Fruit fly (Drosophila melanogaster) whole organism, embryonic: ENCODE results near the gene CG14984.

Experiments
- Adf1 ChIP-seq: fragments of 200-800 bp; sonication (Bioruptor generic); IDR thresholded peaks from 2 replicates; pipeline ENCODE4 v1.3.6; 2022; ENCODE audit warnings: missing biosample characterization, missing genetic modification characterization
- CG10274 ChIP-seq: fragments of 200-800 bp; sonication (Bioruptor generic); optimal IDR thresholded peaks from 3 replicates; lab custom pipeline; 2017; ENCODE audit warnings: missing biosample characterization, mild to moderate bottlenecking, missing genetic modification characterization
- CG10959 ChIP-seq: fragments of 200-800 bp; sonication (Bioruptor generic); IDR thresholded peaks from 2 replicates; pipeline ENCODE4 v1.3.6; 2022; ENCODE audit warnings: missing biosample characterization, missing genetic modification characterization
- CG11085 ChIP-seq: fragments of 200-800 bp; sonication (Bioruptor generic); IDR thresholded peaks from 2 replicates; pipeline ENCODE4 v1.3.6; 2022; ENCODE audit warnings: missing biosample characterization, missing genetic modification characterization
- CG11093 ChIP-seq: fragments of 200-800 bp; sonication (Bioruptor generic); IDR thresholded peaks from 3 replicates; pipeline ENCODE4 v1.3.6; 2022; ENCODE audit warnings: missing biosample characterization, missing genetic modification characterization
- CG11398 ChIP-seq: fragments of 200-800 bp; sonication (Bioruptor generic); optimal IDR thresholded peaks from 2 replicates; lab custom pipeline; 2016; ENCODE audit warnings: missing biosample characterization, missing genetic modification characterization
- CG12659 ChIP-seq: fragments of 200-800 bp; sonication (Bioruptor generic); optimal IDR thresholded peaks from 3 replicates; lab custom pipeline; 2017; ENCODE audit warnings: mild to moderate bottlenecking, missing biosample characterization, missing genetic modification reagents, missing genetic modification characterization
- CG13894 ChIP-seq: fragments of 200-800 bp; sonication (Bioruptor generic); optimal IDR thresholded peaks from 3 replicates; lab custom pipeline; 2018; ENCODE audit warnings: missing biosample characterization, mild to moderate bottlenecking, missing genetic modification characterization, moderate library complexity
- CG15269 ChIP-seq: fragments of 200-800 bp; sonication (Bioruptor generic); optimal IDR thresholded peaks from 2 replicates; lab custom pipeline; 2018; ENCODE audit warnings: missing biosample characterization, mild to moderate bottlenecking, missing genetic modification characterization, moderate library complexity
- CG15696 ChIP-seq: fragments of 200-800 bp; sonication (Bioruptor generic); optimal IDR thresholded peaks from 2 replicates; lab custom pipeline; 2019; ENCODE audit warnings: missing biosample characterization, mild to moderate bottlenecking, missing genetic modification characterization, moderate library complexity
- CG16863 ChIP-seq: fragments of 200-800 bp; sonication (Bioruptor generic); optimal IDR thresholded peaks from 3 replicates; lab custom pipeline; 2016; ENCODE audit warnings: missing biosample characterization, missing genetic modification characterization
- CG17186 ChIP-seq: fragments of 200-800 bp; sonication (Bioruptor generic); optimal IDR thresholded peaks from 3 replicates; lab custom pipeline; 2017; ENCODE audit warnings: missing biosample characterization, missing genetic modification reagents, missing genetic modification characterization
- CG17361 ChIP-seq: fragments of 200-800 bp; sonication (Bioruptor generic); IDR thresholded peaks from 3 replicates; pipeline ENCODE4 v1.3.6; 2022; ENCODE audit warnings: missing biosample characterization, missing genetic modification characterization
- CG17912 ChIP-seq: fragments of 200-800 bp; sonication (Bioruptor generic); optimal IDR thresholded peaks from 2 replicates; lab custom pipeline; 2018; ENCODE audit warnings: missing biosample characterization, mild to moderate bottlenecking, missing genetic modification characterization
- CG30403 ChIP-seq: fragments of 200-800 bp; sonication (Bioruptor generic); optimal IDR thresholded peaks from 3 replicates; lab custom pipeline; 2016; ENCODE audit warnings: missing biosample characterization, missing genetic modification characterization
- CG32767 ChIP-seq: fragments of 200-800 bp; sonication (Bioruptor generic); IDR thresholded peaks from 2 replicates; pipeline ENCODE4 v1.3.6; 2022; ENCODE audit warnings: missing biosample characterization, missing genetic modification characterization
- CG34376 ChIP-seq: fragments of 200-800 bp; sonication (Bioruptor generic); optimal IDR thresholded peaks from 2 replicates; lab custom pipeline; 2018; ENCODE audit warnings: missing biosample characterization, mild to moderate bottlenecking, missing genetic modification characterization
- CG42726 ChIP-seq: fragments of 200-800 bp; sonication (Bioruptor generic); IDR thresholded peaks from 2 replicates; pipeline ENCODE4 v1.3.6; 2022; ENCODE audit warnings: missing biosample characterization, missing genetic modification characterization; ENCODE audit not compliant: partially characterized antibody
- CG5245 ChIP-seq: fragments of 200-800 bp; sonication (Bioruptor generic); optimal IDR thresholded peaks from 3 replicates; lab custom pipeline; 2016; ENCODE audit warnings: missing biosample characterization, missing genetic modification characterization
- CG6683 ChIP-seq: fragments of 200-800 bp; sonication (Bioruptor generic); optimal IDR thresholded peaks from 2 replicates; lab custom pipeline; 2017; ENCODE audit warnings: missing biosample characterization, mild to moderate bottlenecking, missing genetic modification characterization, missing genetic modification reagents
- CG6813 ChIP-seq: fragments of 200-800 bp; sonication (Bioruptor generic); optimal IDR thresholded peaks from 2 replicates; lab custom pipeline; 2017; ENCODE audit warnings: missing biosample characterization, missing genetic modification characterization, mild to moderate bottlenecking, moderate library complexity, missing genetic modification reagents
- CG7987 ChIP-seq: fragments of 200-800 bp; sonication (Bioruptor generic); optimal IDR thresholded peaks from 2 replicates; lab custom pipeline; 2018; ENCODE audit warnings: missing biosample characterization, mild to moderate bottlenecking, missing genetic modification characterization, moderate library complexity
- CG8359 ChIP-seq: fragments of 200-800 bp; sonication (Bioruptor generic); optimal IDR thresholded peaks from 2 replicates; lab custom pipeline; 2017; ENCODE audit warnings: missing biosample characterization, mild to moderate bottlenecking, missing genetic modification characterization, borderline replicate concordance
- CG9437 ChIP-seq: fragments of 200-800 bp; sonication (Bioruptor generic); optimal IDR thresholded peaks from 2 replicates; lab custom pipeline; 2018; ENCODE audit warnings: missing biosample characterization, mild to moderate bottlenecking, missing genetic modification characterization
- CG9797 ChIP-seq: fragments of 200-800 bp; sonication (Bioruptor generic); optimal IDR thresholded peaks from 3 replicates; lab custom pipeline; 2018; ENCODE audit warnings: missing biosample characterization, mild to moderate bottlenecking, missing genetic modification characterization
- CG9876 ChIP-seq: fragments of 200-800 bp; sonication (Bioruptor generic); optimal IDR thresholded peaks from 2 replicates; lab custom pipeline; 2016; ENCODE audit warnings: missing biosample characterization, missing genetic modification characterization
- Drgx ChIP-seq: fragments of 200-800 bp; sonication (Bioruptor generic); IDR thresholded peaks from 2 replicates; pipeline ENCODE4 v1.3.6; 2022; ENCODE audit warnings: missing biosample characterization, missing genetic modification characterization
- Elba2 ChIP-seq: fragments of 200-800 bp; sonication (Bioruptor generic); optimal IDR thresholded peaks from 3 replicates; lab custom pipeline; 2016; ENCODE audit warnings: missing biosample characterization, missing genetic modification characterization
- Gug ChIP-seq: fragments of 200-800 bp; sonication (Bioruptor generic); IDR thresholded peaks from 4 replicates; pipeline ENCODE4 v1.3.6; 2022; ENCODE audit warnings: missing biosample characterization, missing genetic modification characterization
- HLHmδ ChIP-seq: fragments of 200-800 bp; sonication (Bioruptor generic); optimal IDR thresholded peaks from 2 replicates; lab custom pipeline; 2018; ENCODE audit warnings: missing biosample characterization, mild to moderate bottlenecking, missing genetic modification characterization, moderate library complexity
- Hr39 ChIP-seq: fragments of >200 bp; optimal IDR thresholded peaks from 2 replicates; lab custom pipeline; 2017
- Hsf ChIP-seq: fragments of 200-800 bp; sonication (Bioruptor generic); optimal IDR thresholded peaks from 3 replicates; lab custom pipeline; 2016; ENCODE audit warnings: missing biosample characterization, missing genetic modification characterization
- Max ChIP-seq: fragments of 200-800 bp; sonication (Bioruptor generic); optimal IDR thresholded peaks from 2 replicates; lab custom pipeline; 2016; ENCODE audit warnings: missing biosample characterization, mild to moderate bottlenecking, missing genetic modification characterization
- Nf-YA ChIP-seq: fragments of 200-800 bp; sonication (Bioruptor generic); IDR thresholded peaks from 2 replicates; pipeline ENCODE4 v1.3.6; 2022; ENCODE audit warnings: missing biosample characterization, missing genetic modification characterization
- Oli ChIP-seq: fragments of 200-800 bp; sonication (Bioruptor generic); optimal IDR thresholded peaks from 2 replicates; lab custom pipeline; 2018; ENCODE audit warnings: missing biosample characterization, mild to moderate bottlenecking, missing genetic modification characterization, moderate library complexity
- Six4 ChIP-seq: fragments of 200-800 bp; sonication (Bioruptor generic); optimal IDR thresholded peaks from 2 replicates; lab custom pipeline; 2016; ENCODE audit warnings: missing biosample characterization, missing genetic modification characterization
- ap ChIP-seq: fragments of 200-800 bp; sonication (Bioruptor generic); IDR thresholded peaks from 2 replicates; pipeline ENCODE4 v1.3.6; 2022; ENCODE audit warnings: missing biosample characterization, missing genetic modification characterization
- bowl ChIP-seq: fragments of 200-800 bp; sonication (Bioruptor generic); IDR thresholded peaks from 2 replicates; pipeline ENCODE4 v1.3.6; 2022; ENCODE audit warnings: missing biosample characterization, missing genetic modification characterization
- disco-r ChIP-seq: fragments of 200-800 bp; sonication (Bioruptor generic); optimal IDR thresholded peaks from 2 replicates; lab custom pipeline; 2016; ENCODE audit warnings: missing biosample characterization, missing genetic modification characterization
- ems ChIP-seq: fragments of 200-800 bp; sonication (Bioruptor generic); optimal IDR thresholded peaks from 3 replicates; lab custom pipeline; 2016; ENCODE audit warnings: missing biosample characterization, missing genetic modification characterization
- fd64A ChIP-seq: fragments of 200-800 bp; sonication (Bioruptor generic); optimal IDR thresholded peaks from 3 replicates; lab custom pipeline; 2018; ENCODE audit warnings: missing biosample characterization, mild to moderate bottlenecking, missing genetic modification characterization
- gsb-n ChIP-seq: fragments of 200-800 bp; sonication (Bioruptor generic); optimal IDR thresholded peaks from 3 replicates; lab custom pipeline; 2018; ENCODE audit warnings: missing biosample characterization, mild to moderate bottlenecking, missing genetic modification characterization
- insv ChIP-seq, 2 experiments: fragments of 200-800 bp; sonication (Bioruptor generic); optimal IDR thresholded peaks; 3 replicates each; lab custom pipeline; 2016 to 2018; ENCODE audit warnings: missing biosample characterization in 2 of 2, missing genetic modification characterization in 2 of 2
- lab ChIP-seq: fragments of 200-800 bp; sonication (Bioruptor generic); optimal IDR thresholded peaks from 3 replicates; lab custom pipeline; 2017; ENCODE audit warnings: missing biosample characterization, missing genetic modification characterization, mild to moderate bottlenecking, moderate library complexity, missing genetic modification reagents
- luna ChIP-seq: fragments of 200-800 bp; sonication (Bioruptor generic); optimal IDR thresholded peaks from 2 replicates; lab custom pipeline; 2016; ENCODE audit warnings: missing biosample characterization, missing genetic modification characterization
- psq ChIP-seq: fragments of 200-800 bp; sonication (Bioruptor generic); optimal IDR thresholded peaks from 2 replicates; lab custom pipeline; 2017; ENCODE audit warnings: missing biosample characterization, missing genetic modification characterization
- sc ChIP-seq, 3 experiments: fragments of >200 bp in 2 of 3; fragments of 200-800 bp in 1 of 3; sonication (Bioruptor generic) in 1 of 3; optimal IDR thresholded peaks; 2 replicates in 2 of 3; 3 replicates in 1 of 3; lab custom pipeline; 2017; ENCODE audit warnings: mild to moderate bottlenecking in 1 of 3, missing biosample characterization in 1 of 3, missing genetic modification characterization in 1 of 3, missing genetic modification reagents in 1 of 3
- seq ChIP-seq: fragments of 200-800 bp; sonication (Bioruptor generic); IDR thresholded peaks from 2 replicates; pipeline ENCODE4 v1.3.6; 2022; ENCODE audit warnings: missing biosample characterization, missing genetic modification characterization
- sima ChIP-seq: fragments of 200-800 bp; sonication (Bioruptor generic); optimal IDR thresholded peaks from 2 replicates; lab custom pipeline; 2016; ENCODE audit warnings: missing biosample characterization, missing genetic modification characterization
- sisA ChIP-seq: fragments of 200-800 bp; sonication (Bioruptor generic); IDR thresholded peaks from 2 replicates; pipeline ENCODE4 v1.3.6; 2022; ENCODE audit warnings: missing biosample characterization, missing genetic modification characterization
- zf30C ChIP-seq: fragments of 200-800 bp; sonication (Bioruptor generic); optimal IDR thresholded peaks from 3 replicates; lab custom pipeline; 2018; ENCODE audit warnings: missing biosample characterization, mild to moderate bottlenecking, missing genetic modification characterization

Gene CG14984

DNA sequence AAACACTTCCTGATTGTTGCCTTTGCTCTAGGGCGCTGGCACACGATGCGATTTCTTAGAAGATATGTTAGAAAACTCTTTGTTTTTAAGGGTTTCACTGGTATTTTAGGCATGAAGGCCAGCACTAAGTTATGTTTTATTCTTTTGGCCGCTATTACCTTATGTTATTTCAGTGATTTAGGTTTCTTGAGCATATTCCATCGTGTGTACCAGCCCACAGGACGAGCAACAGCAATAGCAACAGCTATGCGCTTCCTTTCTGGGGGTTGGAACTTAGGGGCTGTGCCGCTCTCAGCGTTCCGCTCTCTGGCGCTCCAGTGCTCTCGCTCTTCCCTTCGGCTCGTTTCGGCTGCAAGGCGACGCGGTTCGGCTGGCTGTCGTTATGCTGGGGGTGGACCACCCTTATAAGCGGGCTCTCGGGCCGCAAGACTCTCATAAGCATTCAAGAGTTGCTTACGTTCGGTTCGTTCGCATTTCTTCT, 31.2 kb upstream of the CG14984 start, which contains the start of gene scrt (continued):
- TF ChIP-seq sima (GFP tag; lab: Kevin White, UChicago) (no peak), ap (GFP tag; lab: Robert Waterston, UW) (no peak), CG6813 (no peak), luna (GFP tag; lab: Kevin White, UChicago) (no peak), CG42726 (GFP tag; lab: Robert Waterston, UW) (no peak), CG15696 (tag; lab: Kevin White, UChicago) (peak; percentile 94), disco-r (GFP tag; lab: Kevin White, UChicago) (no peak), Max (GFP tag; lab: Kevin White, UChicago) (peak; percentile 14), lab (GFP tag; lab: Kevin White, UChicago) (peak; percentile 45), fd64A (GFP tag; lab: Kevin White, UChicago) (no peak), CG13894 (no peak), sisA (peak; percentile 59; the same call in 1 of the 2 replicates), CG15269 (tag; lab: Kevin White, UChicago) (no peak), zf30C (GFP tag; lab: Kevin White, UChicago) (no peak), CG34376 (GFP tag; lab: Kevin White, UChicago) (peak; percentile 9), Oli (tag; lab: Kevin White, UChicago) (peak; percentile 12), Gug (GFP tag; lab: Robert Waterston, UW) (no peak), Drgx (GFP tag; lab: Robert Waterston, UW) (no peak), CG5245 (GFP tag; lab: Kevin White, UChicago) (no peak), CG32767 (peak; percentile 41; the same call in 1 of the 2 replicates), CG11093 (GFP tag; lab: Robert Waterston, UW) (no peak), CG9437 (GFP tag; lab: Kevin White, UChicago) (no peak), CG17186 (no peak), Elba2 (no peak), CG17912 (no peak), CG10274 (GFP tag; lab: Kevin White, UChicago) (no peak), psq (GFP tag; lab: Kevin White, UChicago) (no peak), HLHmδ (GFP tag; lab: Kevin White, UChicago) (no peak), CG17361 (GFP tag; lab: Robert Waterston, UW) (0 out of 3 replicates have a peak, but pooled peaks have one; percentile 44), ems (GFP tag; lab: Kevin White, UChicago) (no peak), Hr39 (no peak), insv (GFP tag; optimal IDR thresholded peaks at IDR 0.05; lab: Kevin White, UChicago) (no peak), bowl (no peak), CG11398 (GFP tag; lab: Kevin White, UChicago) (peak; percentile 22), sc (optimal IDR thresholded peaks at IDR 0.05; lab: Kevin White, UChicago) (no peak), sc (GFP tag; optimal IDR thresholded peaks at IDR 0.05; lab: Kevin White, UChicago) (no peak), Six4 (GFP tag; lab: Kevin White, UChicago) (no peak), CG16863 (GFP tag; lab: Kevin White, UChicago) (no peak), CG7987 (GFP tag; lab: Kevin White, UChicago) (no peak), CG9876 (peak; percentile 8), seq (GFP tag; lab: Robert Waterston, UW) (peak; percentile 73), gsb-n (tag; lab: Kevin White, UChicago) (no peak), CG10959 (GFP tag; lab: Robert Waterston, UW) (peak; percentile 59), Adf1 (no peak), Nf-YA (no peak), Hsf (GFP tag; lab: Kevin White, UChicago) (peak; percentile 51), CG11085 (GFP tag; lab: Robert Waterston, UW) (no peak), CG9797 (no peak), CG30403 (no peak), CG6683 (peak; percentile 28), CG8359 (GFP tag; lab: Kevin White, UChicago) (no peak), CG12659 (GFP tag; lab: Kevin White, UChicago) (peak; percentile 35)
